Fruit fly (Drosophila melanogaster) whole organism, embryonic: ENCODE data around the gene CG4278.

Source experiments
- Asciz ChIP-seq: fragments of 200-800 bp; sonication (Bioruptor generic); optimal IDR thresholded peaks from 2 replicates; lab custom pipeline; 2017; ENCODE audit warnings: missing biosample characterization, mild to moderate bottlenecking, missing genetic modification characterization, missing genetic modification reagents
- Awh ChIP-seq: fragments of 200-800 bp; sonication (Bioruptor generic); IDR thresholded peaks from 2 replicates; pipeline ENCODE4, ENCODE4 v1.3.6; 2022; ENCODE audit warnings: missing biosample characterization, missing genetic modification characterization
- Bdp1 ChIP-seq: fragments of 200-800 bp; sonication (Bioruptor generic); optimal IDR thresholded peaks from 3 replicates; lab custom pipeline; 2016; ENCODE audit warnings: missing biosample characterization, missing genetic modification characterization
- CG10654 ChIP-seq: fragments of 200-800 bp; sonication (Bioruptor generic); optimal IDR thresholded peaks from 2 replicates; lab custom pipeline; 2016; ENCODE audit warnings: missing biosample characterization, missing genetic modification characterization
- CG12104 ChIP-seq: fragments of 200-800 bp; sonication (Bioruptor generic); optimal IDR thresholded peaks from 3 replicates; lab custom pipeline; 2016; ENCODE audit warnings: missing biosample characterization, missing genetic modification characterization
- CG12155 ChIP-seq: fragments of 200-800 bp; sonication (Bioruptor generic); optimal IDR thresholded peaks from 3 replicates; lab custom pipeline; 2016; ENCODE audit warnings: missing biosample characterization, missing genetic modification characterization
- CG13123 ChIP-seq: fragments of 200-800 bp; sonication (Bioruptor generic); optimal IDR thresholded peaks from 2 replicates; lab custom pipeline; 2016; ENCODE audit warnings: missing biosample characterization, missing genetic modification characterization
- CG14050 ChIP-seq: fragments of 200-800 bp; sonication (Bioruptor generic); IDR thresholded peaks from 3 replicates; pipeline ENCODE4 v1.3.6; 2022; ENCODE audit warnings: missing biosample characterization, missing genetic modification characterization
- CG14965 ChIP-seq: fragments of 200-800 bp; sonication (Bioruptor generic); optimal IDR thresholded peaks from 2 replicates; lab custom pipeline; 2016; ENCODE audit warnings: missing biosample characterization, missing genetic modification characterization, borderline replicate concordance
- CG17361 ChIP-seq: fragments of 200-800 bp; sonication (Bioruptor generic); IDR thresholded peaks from 3 replicates; pipeline ENCODE4 v1.3.6; 2022; ENCODE audit warnings: missing biosample characterization, missing genetic modification characterization
- CG17612 ChIP-seq: fragments of 200-800 bp; sonication (Bioruptor generic); IDR thresholded peaks from 2 replicates; pipeline ENCODE4 v1.3.6; 2022; ENCODE audit warnings: missing biosample characterization, missing genetic modification characterization
- CG18262 ChIP-seq: fragments of 200-800 bp; optimal IDR thresholded peaks from 3 replicates; lab custom pipeline; 2019; ENCODE audit warnings: missing biosample characterization, mild to moderate bottlenecking, missing genetic modification characterization, moderate library complexity
- CG2120 ChIP-seq: fragments of 200-800 bp; sonication (Bioruptor generic); optimal IDR thresholded peaks from 3 replicates; lab custom pipeline; 2016; ENCODE audit warnings: missing biosample characterization, missing genetic modification characterization
- CG2129 ChIP-seq: fragments of 200-800 bp; sonication (Bioruptor generic); IDR thresholded peaks from 2 replicates; pipeline ENCODE4 v1.3.6; 2022; ENCODE audit warnings: missing biosample characterization, missing genetic modification characterization; ENCODE audit not compliant: partially characterized antibody
- CG3065 ChIP-seq: fragments of 200-800 bp; sonication (Bioruptor generic); optimal IDR thresholded peaks from 2 replicates; lab custom pipeline; 2016; ENCODE audit warnings: missing biosample characterization, missing genetic modification characterization
- CG33213 ChIP-seq: fragments of 200-800 bp; sonication (Bioruptor generic); optimal IDR thresholded peaks from 3 replicates; lab custom pipeline; 2016; ENCODE audit warnings: missing biosample characterization, missing genetic modification characterization
- CG7556 ChIP-seq: fragments of 200-800 bp; sonication (Bioruptor generic); optimal IDR thresholded peaks from 2 replicates; lab custom pipeline; 2017; ENCODE audit warnings: missing biosample characterization, mild to moderate bottlenecking, missing genetic modification characterization
- CG7839 ChIP-seq: fragments of 200-800 bp; sonication (Bioruptor generic); optimal IDR thresholded peaks from 3 replicates; lab custom pipeline; 2018; ENCODE audit warnings: missing biosample characterization, mild to moderate bottlenecking, missing genetic modification characterization, moderate library complexity
- CG9437 ChIP-seq: fragments of 200-800 bp; sonication (Bioruptor generic); optimal IDR thresholded peaks from 2 replicates; lab custom pipeline; 2018; ENCODE audit warnings: missing biosample characterization, mild to moderate bottlenecking, missing genetic modification characterization
- Dip3 ChIP-seq: fragments of 200-800 bp; sonication (Bioruptor generic); optimal IDR thresholded peaks from 3 replicates; lab custom pipeline; 2016; ENCODE audit warnings: missing biosample characterization, missing genetic modification characterization
- Elba2 ChIP-seq: fragments of 200-800 bp; sonication (Bioruptor generic); optimal IDR thresholded peaks from 3 replicates; lab custom pipeline; 2016; ENCODE audit warnings: missing biosample characterization, missing genetic modification characterization
- Ets65A ChIP-seq: fragments of 200-800 bp; sonication (Bioruptor generic); peaks from one replicate; lab custom pipeline; 2016; ENCODE audit warnings: missing biosample characterization, missing genetic modification characterization
- HHEX ChIP-seq: fragments of 200-800 bp; sonication (Bioruptor generic); optimal IDR thresholded peaks from 3 replicates; lab custom pipeline; 2017; ENCODE audit warnings: missing biosample characterization, mild to moderate bottlenecking, missing genetic modification characterization, missing genetic modification reagents
- Hr78 ChIP-seq, 2 experiments: fragments of 200-800 bp in 1 of 2; fragments of >200 bp in 1 of 2; sonication (Bioruptor generic) in 1 of 2; optimal IDR thresholded peaks; 2 replicates each; lab custom pipeline; 2017 to 2019; ENCODE audit warnings: missing biosample characterization in 2 of 2, missing genetic modification characterization in 2 of 2, mild to moderate bottlenecking in 1 of 2, moderate library complexity in 1 of 2
- Lim3 ChIP-seq: fragments of 200-800 bp; sonication (Bioruptor generic); IDR thresholded peaks from 2 replicates; pipeline ENCODE4 v1.3.6; 2022; ENCODE audit warnings: missing biosample characterization, missing genetic modification characterization
- Meics ChIP-seq: fragments of 200-800 bp; sonication (Bioruptor generic); optimal IDR thresholded peaks from 2 replicates; lab custom pipeline; 2017; ENCODE audit warnings: missing biosample characterization, mild to moderate bottlenecking, missing genetic modification characterization
- Myb ChIP-seq: fragments of 200-800 bp; sonication (Bioruptor generic); optimal IDR thresholded peaks from 2 replicates; lab custom pipeline; 2016; ENCODE audit warnings: missing biosample characterization, missing genetic modification characterization
- Pdp1 ChIP-seq, 2 experiments: fragments of 200-800 bp; sonication (Bioruptor generic); optimal IDR thresholded peaks; 3 replicates each; lab custom pipeline; 2016; ENCODE audit warnings: missing biosample characterization in 2 of 2, missing genetic modification characterization in 2 of 2, mild to moderate bottlenecking in 1 of 2, moderate library complexity in 1 of 2
- Side ChIP-seq: fragments of 200-800 bp; sonication (Bioruptor generic); optimal IDR thresholded peaks from 2 replicates; lab custom pipeline; 2016; ENCODE audit warnings: missing biosample characterization, missing genetic modification characterization
- Usf ChIP-seq: fragments of 200-800 bp; sonication (Bioruptor generic); optimal IDR thresholded peaks from 2 replicates; lab custom pipeline; 2017; ENCODE audit warnings: missing genotype, missing biosample characterization, missing genetic modification characterization
- Xbp1 ChIP-seq: fragments of 200-800 bp; sonication (Bioruptor generic); optimal IDR thresholded peaks from 3 replicates; lab custom pipeline; 2016; ENCODE audit warnings: missing biosample characterization, mild to moderate bottlenecking, missing genetic modification characterization
- amos ChIP-seq: fragments of 200-800 bp; sonication (Bioruptor generic); IDR thresholded peaks from 2 replicates; pipeline ENCODE4 v1.3.6; 2022; ENCODE audit warnings: missing biosample characterization, missing genetic modification characterization; ENCODE audit not compliant: partially characterized antibody
- bbx ChIP-seq: fragments of 200-800 bp; sonication (Bioruptor generic); IDR thresholded peaks from 2 replicates; pipeline ENCODE4 v1.3.6; 2022; ENCODE audit warnings: missing biosample characterization, missing genetic modification characterization; ENCODE audit not compliant: partially characterized antibody
- btn ChIP-seq: fragments of 200-800 bp; sonication (Bioruptor generic); optimal IDR thresholded peaks from 2 replicates; lab custom pipeline; 2016; ENCODE audit warnings: missing biosample characterization, missing genetic modification characterization
- crp ChIP-seq, 2 experiments: fragments of 200-800 bp; sonication (Bioruptor generic); optimal IDR thresholded peaks; 2 replicates in 1 of 2; 3 replicates in 1 of 2; lab custom pipeline; 2017; ENCODE audit warnings: missing biosample characterization in 2 of 2, missing genetic modification characterization in 2 of 2, mild to moderate bottlenecking in 1 of 2, moderate library complexity in 1 of 2
- cwo ChIP-seq: fragments of 200-800 bp; sonication (Bioruptor generic); optimal IDR thresholded peaks from 3 replicates; lab custom pipeline; 2017; ENCODE audit warnings: missing biosample characterization, missing genetic modification characterization, mild to moderate bottlenecking, moderate library complexity, missing genetic modification reagents
- da ChIP-seq: fragments of 200-800 bp; sonication (Bioruptor generic); optimal IDR thresholded peaks from 2 replicates; lab custom pipeline; 2016; ENCODE audit warnings: missing biosample characterization, missing genetic modification characterization
- dm ChIP-seq: fragments of 200-800 bp; sonication (Bioruptor generic); optimal IDR thresholded peaks from 3 replicates; lab custom pipeline; 2016; ENCODE audit warnings: missing biosample characterization, missing genetic modification characterization
- hb ChIP-seq: fragments of 200-800 bp; sonication (Bioruptor generic); IDR thresholded peaks from 3 replicates; pipeline ENCODE4 v1.3.6; 2022; ENCODE audit warnings: missing biosample characterization, missing genetic modification characterization; ENCODE audit not compliant: partially characterized antibody
- nerfin-1 ChIP-seq: fragments of 200-800 bp; sonication (Bioruptor generic); optimal IDR thresholded peaks from 3 replicates; lab custom pipeline; 2019; ENCODE audit warnings: missing biosample characterization, mild to moderate bottlenecking, missing genetic modification characterization, moderate library complexity
- p53 ChIP-seq: fragments of 200-800 bp; sonication (Bioruptor generic); optimal IDR thresholded peaks from 2 replicates; lab custom pipeline; 2016; ENCODE audit warnings: missing biosample characterization, missing genetic modification characterization
- pb ChIP-seq: fragments of 200-800 bp; sonication (Bioruptor generic); optimal IDR thresholded peaks from 3 replicates; lab custom pipeline; 2016; ENCODE audit warnings: missing biosample characterization, missing genetic modification characterization
- phol ChIP-seq: fragments of 200-800 bp; sonication (Bioruptor generic); optimal IDR thresholded peaks from 3 replicates; lab custom pipeline; 2018; ENCODE audit warnings: missing biosample characterization, mild to moderate bottlenecking, missing genetic modification characterization, moderate library complexity
- ranshi ChIP-seq: fragments of 200-800 bp; sonication (Bioruptor generic); IDR thresholded peaks from 2 replicates; pipeline ENCODE4 v1.3.6; 2022; ENCODE audit warnings: missing biosample characterization, missing genetic modification characterization
- sd ChIP-seq: fragments of 200-800 bp; sonication (Bioruptor generic); optimal IDR thresholded peaks from 3 replicates; lab custom pipeline; 2018; ENCODE audit warnings: missing biosample characterization, mild to moderate bottlenecking, missing genetic modification characterization, moderate library complexity
- shn ChIP-seq: fragments of 200-800 bp; sonication (Bioruptor generic); optimal IDR thresholded peaks from 3 replicates; lab custom pipeline; 2016; ENCODE audit warnings: missing biosample characterization, missing genetic modification characterization
- slbo ChIP-seq: fragments of 200-800 bp; sonication (Bioruptor generic); IDR thresholded peaks from 2 replicates; pipeline ENCODE4 v1.3.6; 2022; ENCODE audit warnings: missing biosample characterization, missing genetic modification characterization
- usp ChIP-seq: fragments of >200 bp; optimal IDR thresholded peaks from 2 replicates; lab custom pipeline; 2017; ENCODE audit warnings: missing biosample characterization, missing genetic modification characterization
- vfl ChIP-seq: fragments of 200-800 bp; sonication (Bioruptor generic); optimal IDR thresholded peaks from 2 replicates; lab custom pipeline; 2016; ENCODE audit warnings: missing biosample characterization, missing genetic modification characterization
- zen ChIP-seq: fragments of 200-800 bp; sonication (Bioruptor generic); optimal IDR thresholded peaks from 3 replicates; lab custom pipeline; 2018; ENCODE audit warnings: missing biosample characterization, mild to moderate bottlenecking, missing genetic modification characterization, moderate library complexity

CG4278 gene

DNA sequence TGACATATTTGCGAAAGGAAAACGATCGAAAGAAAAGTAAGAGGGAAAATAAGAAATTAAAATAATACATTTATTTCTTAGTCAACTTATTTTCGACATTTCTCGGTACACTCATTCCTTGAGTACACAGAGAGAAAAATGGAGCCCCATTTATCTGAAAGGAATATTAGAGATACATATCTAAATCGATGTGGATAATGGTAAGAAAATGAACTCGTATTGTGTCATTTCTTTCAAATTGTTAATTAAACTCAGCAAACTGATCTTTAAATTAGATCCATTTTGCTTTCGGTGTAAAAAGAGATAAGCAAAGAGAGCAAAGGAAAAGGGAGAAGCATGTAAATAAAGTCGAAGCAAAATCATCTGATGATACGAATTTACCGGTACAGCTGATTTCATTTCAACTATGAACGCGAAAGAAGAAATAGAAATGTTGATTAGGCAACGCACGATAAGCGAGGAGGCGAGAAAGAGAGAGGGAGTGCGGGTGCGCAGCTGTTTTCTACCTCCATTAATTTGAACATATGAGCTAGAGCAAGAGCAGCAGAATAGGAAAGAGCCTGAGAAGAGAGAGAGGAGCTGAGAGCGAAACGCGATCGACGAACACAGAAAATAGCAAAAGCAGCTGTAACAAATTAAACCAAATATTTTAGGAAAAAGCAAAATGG lies 41.0 kb upstream of the CG4278 start (continued):
- TF ChIP-seq Asciz (GFP tag; lab: Kevin White, UChicago) (peak; percentile 87), Hr78 (GFP tag; optimal IDR thresholded peaks at IDR 0.05; lab: Kevin White, UChicago) (no peak), Meics (GFP tag; lab: Kevin White, UChicago) (peak; percentile 84), CG18262 (tag; lab: Kevin White, UChicago) (peak; percentile 86), amos (GFP tag; lab: Robert Waterston, UW) (no peak), CG9437 (GFP tag; lab: Kevin White, UChicago) (peak; percentile 56), cwo (peak; percentile 56), CG14965 (GFP tag; lab: Kevin White, UChicago) (peak; percentile 41), CG2129 (GFP tag; lab: Robert Waterston, UW) (no peak), dm (peak; percentile 67), CG10654 (GFP tag; lab: Kevin White, UChicago) (peak; percentile 88), Side (GFP tag; lab: Kevin White, UChicago) (peak; percentile 78), vfl (GFP tag; lab: Kevin White, UChicago) (peak; percentile 79), da (GFP tag; lab: Kevin White, UChicago) (peak; percentile 38), nerfin-1 (peak; percentile 73), Elba2 (peak; percentile 46), sd (peak; percentile 73), Myb (GFP tag; lab: Kevin White, UChicago) (peak; percentile 68), Usf (GFP tag; lab: Kevin White, UChicago) (peak; percentile 74), usp (GFP tag; lab: Kevin White, UChicago) (no peak), HHEX (GFP tag; lab: Kevin White, UChicago) (peak; percentile 87), Dip3 (GFP tag; lab: Kevin White, UChicago) (peak; percentile 86), CG3065 (peak; percentile 76), bbx (no peak), crp (GFP tag; optimal IDR thresholded peaks at IDR 0.05; lab: Kevin White, UChicago) (peak; percentile 65 to 92), slbo (GFP tag; lab: Robert Waterston, UW) (no peak), CG2120 (GFP tag; lab: Kevin White, UChicago) (peak; percentile 88), Xbp1 (GFP tag; lab: Kevin White, UChicago) (peak; percentile 93), Ets65A (GFP tag; lab: Kevin White, UChicago) (peak; percentile 97), pb (GFP tag; lab: Kevin White, UChicago) (peak; percentile 70), btn (peak; percentile 68), CG14050 (GFP tag; lab: Robert Waterston, UW) (no peak), CG17361 (no peak), CG33213 (peak; percentile 82), CG7556 (GFP tag; lab: Kevin White, UChicago) (no peak), CG12155 (GFP tag; lab: Kevin White, UChicago) (peak; percentile 87), CG7839 (tag; lab: Kevin White, UChicago) (peak; percentile 92), phol (tag; lab: Kevin White, UChicago) (peak; percentile 92), Lim3 (no peak), ranshi (GFP tag; lab: Robert Waterston, UW) (no peak), Awh (no peak), CG17612 (GFP tag; lab: Robert Waterston, UW) (no peak), Bdp1 (GFP tag; lab: Kevin White, UChicago) (peak; percentile 76), CG12104 (peak; percentile 77), shn (GFP tag; lab: Kevin White, UChicago) (peak; percentile 82), hb (no peak), p53 (GFP tag; lab: Kevin White, UChicago) (peak; percentile 54), zen (tag; lab: Kevin White, UChicago) (peak; percentile 88), Pdp1 (GFP tag; optimal IDR thresholded peaks at IDR 0.05; lab: Kevin White, UChicago) (peak; percentile 86 to 97), CG13123 (GFP tag; lab: Kevin White, UChicago) (peak; percentile 73)
